Fruit fly (Drosophila melanogaster): ENCODE results near the gene TwdlH.

Gene TwdlH

DNA sequence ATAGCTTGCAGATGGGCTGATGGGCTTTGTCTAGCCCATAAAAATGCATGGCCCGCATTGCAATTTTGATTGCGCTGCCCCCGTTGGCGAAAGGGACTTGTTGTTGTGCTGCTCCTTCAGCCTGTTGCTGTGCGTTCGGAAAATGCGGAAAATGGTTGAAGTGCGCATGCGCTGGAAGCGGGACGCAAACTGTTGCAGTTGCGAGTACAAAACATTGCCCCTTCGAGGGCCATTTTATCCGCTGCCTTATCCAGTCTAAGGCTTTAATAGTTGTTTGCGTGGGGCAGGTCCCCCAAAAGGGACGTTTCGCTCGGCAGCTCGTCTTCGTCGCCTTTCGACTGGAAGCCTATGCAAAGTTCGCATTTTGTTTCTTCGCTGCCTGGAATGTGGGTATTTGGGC is 27.0 kb upstream of the TwdlH start:
- TF ChIP-seq Ets96B (tag; optimal IDR thresholded peaks at IDR 0.05): no peak
- no peak for TF ChIP-seq CG6854 (GFP tag; optimal IDR thresholded peaks at IDR 0.05)
- TF ChIP-seq fkh (GFP tag; optimal IDR thresholded peaks at IDR 0.05): no peak
- TF ChIP-seq fd85E (GFP tag; optimal IDR thresholded peaks at IDR 0.05): no peak
- no peak for TF ChIP-seq CG31627 (GFP tag; optimal IDR thresholded peaks at IDR 0.05)
- TF ChIP-seq Eip75B (GFP tag; optimal IDR thresholded peaks at IDR 0.05): no peak
- TF ChIP-seq fd59A (GFP tag; optimal IDR thresholded peaks at IDR 0.05): no peak
- no peak for TF ChIP-seq CG7368 (GFP tag; optimal IDR thresholded peaks at IDR 0.05)
- TF ChIP-seq acj6 (GFP tag; optimal IDR thresholded peaks at IDR 0.05): no peak

DNA sequence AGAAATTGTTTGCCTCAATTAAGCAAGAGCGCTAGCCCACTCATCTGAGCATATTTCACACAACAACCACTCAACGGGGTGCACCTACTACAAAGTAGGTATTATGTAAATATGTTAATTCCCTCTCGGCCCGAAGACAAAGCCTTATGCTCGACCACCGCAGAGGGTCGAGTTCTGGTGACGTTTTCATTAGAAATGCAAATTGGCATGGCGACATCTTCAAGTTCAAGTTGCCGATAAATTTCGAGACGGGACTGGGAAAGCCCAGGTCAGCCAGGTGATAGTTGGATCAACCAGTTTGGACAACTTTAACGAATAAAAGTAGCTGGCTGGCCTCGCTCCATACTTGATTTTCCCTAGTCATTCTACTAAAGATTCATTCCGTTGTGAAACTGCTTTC is 18.1 kb upstream of the TwdlH start:
- TF ChIP-seq Hr39 (GFP tag; optimal IDR thresholded peaks at IDR 0.05) (no peak), Sox15 (GFP tag; optimal IDR thresholded peaks at IDR 0.05) (no peak), CG6808 (GFP tag; optimal IDR thresholded peaks at IDR 0.05) (no peak), CG31627 (GFP tag; optimal IDR thresholded peaks at IDR 0.05) (no peak), CG6163 (GFP tag; IDR thresholded peaks at IDR 0.05) (no peak), CG3032 (tag; optimal IDR thresholded peaks at IDR 0.05) (no peak), svp (GFP tag) (no peak), fd85E (GFP tag; optimal IDR thresholded peaks at IDR 0.05) (no peak), esn (GFP tag; optimal IDR thresholded peaks at IDR 0.05) (no peak), CG32006 (GFP tag; optimal IDR thresholded peaks at IDR 0.05) (no peak), achi (GFP tag; optimal IDR thresholded peaks at IDR 0.05) (no peak)

DNA sequence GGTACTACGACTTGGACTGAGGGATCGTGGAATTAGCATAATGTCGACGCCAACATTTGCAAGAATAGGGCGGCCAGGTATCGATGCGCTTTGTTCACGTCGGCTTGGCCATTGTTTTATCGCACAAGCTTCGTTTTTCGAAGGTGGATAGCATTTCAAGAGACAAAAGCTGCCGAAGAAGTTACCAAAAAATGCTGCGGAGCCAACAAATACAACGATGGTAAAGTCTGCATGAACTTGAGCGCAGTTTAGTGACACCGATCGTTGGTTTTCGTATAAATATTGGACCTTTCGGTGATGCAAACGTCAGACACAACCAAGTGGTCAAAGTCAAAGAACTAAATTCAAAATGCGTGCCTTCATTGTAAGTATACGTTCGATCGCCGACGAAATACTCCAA is 14.7 kb upstream of the TwdlH start, which contains the start of gene TwdlM:
Gene TwdlM, plus strand, starts transcription at position 301 of the 400 bp plus-strand sequence.
- TF ChIP-seq fd59A (GFP tag; optimal IDR thresholded peaks at IDR 0.05) (no peak), CG11762 (GFP tag; optimal IDR thresholded peaks at IDR 0.05; ENCODE audit: insufficient read depth) (no peak), CG10631 (GFP tag; optimal IDR thresholded peaks at IDR 0.05) (no peak), CG8632 (GFP tag; optimal IDR thresholded peaks at IDR 0.05) (no peak), Eip75B (GFP tag; optimal IDR thresholded peaks at IDR 0.05) (no peak), net (GFP tag; optimal IDR thresholded peaks at IDR 0.05) (no peak), esn (GFP tag; optimal IDR thresholded peaks at IDR 0.05) (no peak), CG11902 (GFP tag; optimal IDR thresholded peaks at IDR 0.05) (no peak), svp (GFP tag) (no peak), Blimp-1 (GFP tag; optimal IDR thresholded peaks at IDR 0.05) (no peak), Met (GFP tag; optimal IDR thresholded peaks at IDR 0.05) (no peak), eg (GFP tag; IDR thresholded peaks at IDR 0.05) (no peak), dsx (GFP tag; optimal IDR thresholded peaks at IDR 0.05; ENCODE audit: poor library complexity, severe bottlenecking) (no peak)

DNA sequence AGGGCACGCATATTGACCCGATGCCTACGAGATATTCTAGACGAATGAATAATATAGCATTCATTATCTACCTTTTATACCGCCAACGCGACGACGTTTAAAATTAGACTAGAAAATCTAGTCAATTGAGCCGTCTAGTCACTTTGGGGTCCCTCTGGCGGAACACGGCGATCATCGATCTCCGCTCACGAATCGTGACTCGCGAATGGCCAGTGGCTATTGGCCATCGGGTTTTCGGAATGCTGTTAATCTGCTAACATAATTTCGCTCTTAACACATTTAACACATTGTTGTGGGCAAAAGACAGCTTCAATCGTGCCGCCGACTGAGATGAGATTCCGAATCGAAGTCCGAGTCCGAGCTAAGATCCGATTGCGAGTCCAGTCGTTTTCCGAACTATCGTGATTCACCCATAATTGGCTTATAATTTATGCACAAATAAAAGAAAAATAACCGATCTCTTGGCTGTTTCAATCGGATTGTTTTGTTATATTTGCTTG is 12.2 kb upstream of the TwdlH start, which contains the start of gene TwdlP:
Gene TwdlP, minus strand, starts transcription at position 51 of the 500 bp plus-strand sequence.
- TF ChIP-seq lz (GFP tag; optimal IDR thresholded peaks at IDR 0.05) (no peak), Eip78C (GFP tag) (no peak), Sox15 (GFP tag; optimal IDR thresholded peaks at IDR 0.05) (no peak), CG11762 (GFP tag; optimal IDR thresholded peaks at IDR 0.05; ENCODE audit: insufficient read depth) (no peak), svp (GFP tag) (no peak)

DNA sequence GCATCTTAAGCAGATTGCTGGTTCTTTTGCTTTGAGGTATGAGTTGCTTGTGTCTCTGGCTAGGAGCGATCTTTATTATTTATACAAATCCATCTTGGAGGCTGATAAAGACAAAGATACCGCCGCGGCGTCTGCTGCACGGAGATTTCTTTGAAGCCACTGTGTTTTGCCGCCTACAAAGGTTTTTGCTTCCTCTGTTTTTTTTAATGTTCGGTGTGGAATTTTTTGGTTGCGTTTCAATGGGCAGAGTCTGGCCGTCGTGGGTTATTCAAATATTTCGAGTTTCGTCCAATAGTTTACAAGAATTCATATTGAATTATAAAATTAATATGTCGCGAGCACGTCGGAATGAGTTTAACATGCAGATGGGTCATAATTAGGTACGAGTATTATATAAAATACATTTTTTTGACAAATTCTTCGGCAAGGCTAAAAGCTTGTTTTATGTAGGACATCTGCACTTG is 10.0 kb upstream of the TwdlH start, which contains the start of gene TwdlB:
Gene TwdlB, minus strand, starts transcription at position 51 of the 464 bp plus-strand sequence.
- TF ChIP-seq CG6276 (GFP tag; optimal IDR thresholded peaks at IDR 0.05): no peak
- TF ChIP-seq CG6854 (GFP tag; optimal IDR thresholded peaks at IDR 0.05): no peak
- no peak for TF ChIP-seq Hr4 (GFP tag; optimal IDR thresholded peaks at IDR 0.05)

DNA sequence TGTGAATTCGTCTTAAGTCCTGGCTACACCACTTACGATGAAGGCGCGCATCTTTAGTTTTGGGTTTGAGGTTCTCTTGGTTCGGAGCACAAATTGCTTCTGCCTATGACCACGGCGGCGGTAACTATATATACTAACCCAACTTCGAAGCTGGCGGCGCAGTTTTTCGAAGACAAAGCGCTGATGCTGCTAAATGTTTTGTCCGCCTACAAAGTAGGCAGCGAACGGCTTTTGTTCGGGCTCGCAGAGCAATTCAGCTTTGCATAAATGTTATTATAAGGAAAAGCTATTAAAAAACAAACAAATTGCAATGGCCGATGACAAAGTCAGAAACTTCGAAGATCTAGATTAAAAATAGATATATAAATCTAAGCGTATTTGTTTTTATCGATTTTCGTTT is 8.0 kb upstream of the TwdlH start, which contains the start of gene TwdlL:
Gene TwdlL, minus strand, starts transcription at position 101 of the 400 bp plus-strand sequence.
- no peak for TF ChIP-seq CG8119 (GFP tag; IDR thresholded peaks at IDR 0.05)
- no peak for TF ChIP-seq OdsH (GFP tag; optimal IDR thresholded peaks at IDR 0.05)
- TF ChIP-seq Hr39 (GFP tag; optimal IDR thresholded peaks at IDR 0.05): no peak
